Worm (Caenorhabditis elegans): ENCODE results near the gene col-122.

DNA sequence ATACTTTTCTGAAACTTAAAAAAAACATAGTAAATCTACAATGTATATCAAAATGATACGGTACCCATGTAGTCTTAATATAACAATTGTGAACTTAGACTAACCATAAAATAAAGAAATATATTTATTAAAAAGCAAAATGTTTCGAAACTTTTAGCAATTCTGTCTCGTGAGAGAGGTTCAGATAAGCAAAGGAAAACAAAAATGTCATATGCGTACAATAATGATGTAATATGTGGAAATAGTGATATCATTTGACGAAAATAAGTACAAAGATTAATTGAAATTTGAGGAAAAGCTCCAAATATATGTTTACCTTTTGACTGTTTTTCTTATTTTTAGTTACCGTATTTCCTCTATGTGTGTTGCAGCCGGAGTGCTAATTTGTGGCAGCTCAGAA lies 49.0 kb upstream of the col-122 start:
- no peak for TF ChIP-seq klf-2 (GFP tag; conservative IDR thresholded peaks at IDR 0.05)
- no peak for TF ChIP-seq ztf-29 (GFP tag; IDR thresholded peaks at IDR 0.05)
- no peak for TF ChIP-seq ref-1 (GFP tag; conservative IDR thresholded peaks at IDR 0.05)
- no peak for TF ChIP-seq cog-1 (tag; optimal IDR thresholded peaks at IDR 0.05)
- no peak for TF ChIP-seq med-1 (GFP tag; optimal IDR thresholded peaks at IDR 0.05; ENCODE audit: insufficient read depth)
- TF ChIP-seq tab-1 (GFP tag; IDR thresholded peaks at IDR 0.05) = no peak
- TF ChIP-seq flt-1 (GFP tag; IDR thresholded peaks at IDR 0.05) = no peak
- no peak for TF ChIP-seq ztf-23 (GFP tag; IDR thresholded peaks at IDR 0.05)
- TF ChIP-seq T22C8.4 (GFP tag; IDR thresholded peaks at IDR 0.05) = no peak

All from whole organism, midembryonic.